Fruit fly (Drosophila melanogaster) whole organism, embryonic: ENCODE measurements around the gene CG32271.

ENCODE experiments used
- Antp ChIP-seq: fragments of 200-800 bp; sonication (Bioruptor generic); optimal IDR thresholded peaks from 3 replicates; lab custom pipeline; 2016; ENCODE audit warnings: missing biosample characterization, missing genetic modification characterization
- CG10543 ChIP-seq: fragments of 200-800 bp; sonication (Bioruptor generic); optimal IDR thresholded peaks from 3 replicates; lab custom pipeline; 2017; ENCODE audit warnings: missing biosample characterization, mild to moderate bottlenecking, missing genetic modification characterization, moderate library complexity
- CG14710 ChIP-seq: fragments of 200-800 bp; sonication (Bioruptor generic); optimal IDR thresholded peaks from 3 replicates; lab custom pipeline; 2019; ENCODE audit warnings: missing biosample characterization, mild to moderate bottlenecking, missing genetic modification characterization, moderate library complexity
- CG14860 ChIP-seq: fragments of 200-800 bp; sonication (Bioruptor generic); IDR thresholded peaks from 3 replicates; pipeline ENCODE4 v1.3.6; 2022; ENCODE audit warnings: missing biosample characterization, missing genetic modification characterization; ENCODE audit not compliant: partially characterized antibody
- CG1602 ChIP-seq: fragments of 200-800 bp; sonication (Bioruptor generic); optimal IDR thresholded peaks from 3 replicates; lab custom pipeline; 2016; ENCODE audit warnings: missing biosample characterization, missing genetic modification characterization
- CG1647 ChIP-seq: fragments of 200-800 bp; sonication (Bioruptor generic); optimal IDR thresholded peaks from 3 replicates; lab custom pipeline; 2016; ENCODE audit warnings: missing biosample characterization, missing genetic modification characterization
- CG17802 ChIP-seq: fragments of 200-800 bp; sonication (Bioruptor generic); optimal IDR thresholded peaks from 2 replicates; lab custom pipeline; 2018; ENCODE audit warnings: missing biosample characterization, mild to moderate bottlenecking, missing genetic modification characterization, moderate library complexity
- CG17912 ChIP-seq: fragments of 200-800 bp; sonication (Bioruptor generic); optimal IDR thresholded peaks from 2 replicates; lab custom pipeline; 2018; ENCODE audit warnings: missing biosample characterization, mild to moderate bottlenecking, missing genetic modification characterization
- CG3065 ChIP-seq: fragments of 200-800 bp; sonication (Bioruptor generic); optimal IDR thresholded peaks from 2 replicates; lab custom pipeline; 2016; ENCODE audit warnings: missing biosample characterization, missing genetic modification characterization
- CG33213 ChIP-seq: fragments of 200-800 bp; sonication (Bioruptor generic); optimal IDR thresholded peaks from 3 replicates; lab custom pipeline; 2016; ENCODE audit warnings: missing biosample characterization, missing genetic modification characterization
- CG3847 ChIP-seq: fragments of 200-800 bp; sonication (Bioruptor generic); IDR thresholded peaks from 2 replicates; pipeline ENCODE4 v1.3.6; 2022; ENCODE audit warnings: missing biosample characterization, missing genetic modification characterization
- CG3995 ChIP-seq: fragments of 200-800 bp; sonication (Bioruptor generic); optimal IDR thresholded peaks from 3 replicates; lab custom pipeline; 2016; ENCODE audit warnings: missing biosample characterization, missing genetic modification characterization
- CG4617 ChIP-seq: fragments of 200-800 bp; sonication (Bioruptor generic); optimal IDR thresholded peaks from 3 replicates; lab custom pipeline; 2016; ENCODE audit warnings: missing biosample characterization, missing genetic modification characterization, borderline replicate concordance
- CG5180 ChIP-seq: fragments of 200-800 bp; sonication (Bioruptor generic); optimal IDR thresholded peaks from 3 replicates; lab custom pipeline; 2017; ENCODE audit warnings: missing biosample characterization, missing genetic modification characterization, mild to moderate bottlenecking, moderate library complexity, missing genetic modification reagents
- CG7372 ChIP-seq: fragments of 200-800 bp; sonication (Bioruptor generic); IDR thresholded peaks from 2 replicates; pipeline ENCODE4 v1.3.6; 2022; ENCODE audit warnings: missing biosample characterization, missing genetic modification characterization
- CG9817 ChIP-seq: fragments of 200-800 bp; sonication (Bioruptor generic); optimal IDR thresholded peaks from 2 replicates; lab custom pipeline; 2018; ENCODE audit warnings: missing biosample characterization, mild to moderate bottlenecking, missing genetic modification characterization, moderate library complexity
- Camta ChIP-seq: fragments of 200-800 bp; sonication (Bioruptor generic); optimal IDR thresholded peaks from 2 replicates; lab custom pipeline; 2016; ENCODE audit warnings: missing biosample characterization, missing genetic modification characterization
- Dbx ChIP-seq: fragments of 200-800 bp; sonication (Bioruptor generic); IDR thresholded peaks from 3 replicates; pipeline ENCODE4 v1.3.6; 2022; ENCODE audit warnings: missing biosample characterization, missing genetic modification characterization
- Dip3 ChIP-seq: fragments of 200-800 bp; sonication (Bioruptor generic); optimal IDR thresholded peaks from 3 replicates; lab custom pipeline; 2016; ENCODE audit warnings: missing biosample characterization, missing genetic modification characterization
- ERR ChIP-seq: fragments of 200-800 bp; sonication (Bioruptor generic); optimal IDR thresholded peaks from 2 replicates; lab custom pipeline; 2016; ENCODE audit warnings: missing biosample characterization, missing genetic modification characterization
- Hsf ChIP-seq: fragments of 200-800 bp; sonication (Bioruptor generic); optimal IDR thresholded peaks from 3 replicates; lab custom pipeline; 2016; ENCODE audit warnings: missing biosample characterization, missing genetic modification characterization
- Myb ChIP-seq: fragments of 200-800 bp; sonication (Bioruptor generic); optimal IDR thresholded peaks from 2 replicates; lab custom pipeline; 2016; ENCODE audit warnings: missing biosample characterization, missing genetic modification characterization
- NC2α ChIP-seq: fragments of 200-800 bp; sonication (Bioruptor generic); optimal IDR thresholded peaks from 2 replicates; lab custom pipeline; 2016; ENCODE audit warnings: missing biosample characterization, missing genetic modification characterization
- NfI ChIP-seq: fragments of 200-800 bp; sonication (Bioruptor generic); optimal IDR thresholded peaks from 3 replicates; lab custom pipeline; 2018; ENCODE audit warnings: missing biosample characterization, mild to moderate bottlenecking, missing genetic modification characterization, moderate library complexity
- TFAM ChIP-seq: fragments of 200-800 bp; sonication (Bioruptor generic); optimal IDR thresholded peaks from 2 replicates; lab custom pipeline; 2017; ENCODE audit warnings: missing biosample characterization, missing genetic modification characterization, inconsistent platforms
- Trl ChIP-seq, 3 experiments: fragments of >200 bp in 2 of 3; fragments of 200-800 bp in 1 of 3; sonication (Bioruptor generic) in 1 of 3; optimal IDR thresholded peaks; 2 replicates in 1 of 3; 3 replicates in 2 of 3; lab custom pipeline; 2016 to 2017; ENCODE audit warnings: missing biosample characterization in 1 of 3, missing genetic modification characterization in 1 of 3
- Xrp1 ChIP-seq: fragments of 200-800 bp; sonication (Bioruptor generic); IDR thresholded peaks from 2 replicates; pipeline ENCODE4 v1.3.6; 2022; ENCODE audit warnings: missing biosample characterization, missing genetic modification characterization
- YL-1 ChIP-seq: fragments of 200-800 bp; sonication (Bioruptor generic); optimal IDR thresholded peaks from 3 replicates; lab custom pipeline; 2017; ENCODE audit warnings: missing biosample characterization, mild to moderate bottlenecking, missing genetic modification characterization
- ab ChIP-seq: fragments of 200-800 bp; sonication (Bioruptor generic); optimal IDR thresholded peaks from 2 replicates; lab custom pipeline; 2016; ENCODE audit warnings: missing biosample characterization, missing genetic modification characterization
- caup ChIP-seq: fragments of 200-800 bp; sonication (Bioruptor generic); optimal IDR thresholded peaks from 3 replicates; lab custom pipeline; 2017; ENCODE audit warnings: missing biosample characterization, mild to moderate bottlenecking, missing genetic modification characterization, moderate library complexity; ENCODE audit not compliant: severe bottlenecking
- chif ChIP-seq, 2 experiments: fragments of 200-800 bp; sonication (Bioruptor generic); optimal IDR thresholded peaks; 3 replicates each; lab custom pipeline; 2016; ENCODE audit warnings: missing biosample characterization in 2 of 2, missing genetic modification characterization in 2 of 2
- chm ChIP-seq: fragments of 200-800 bp; sonication (Bioruptor generic); IDR thresholded peaks from 2 replicates; pipeline ENCODE4 v1.3.6; 2022; ENCODE audit warnings: missing biosample characterization, missing genetic modification characterization
- gem ChIP-seq: fragments of 200-800 bp; sonication (Bioruptor generic); optimal IDR thresholded peaks from 2 replicates; lab custom pipeline; 2019; ENCODE audit warnings: missing biosample characterization, mild to moderate bottlenecking, missing genetic modification characterization, moderate library complexity
- mirr ChIP-seq: fragments of 200-800 bp; sonication (Bioruptor generic); optimal IDR thresholded peaks from 3 replicates; lab custom pipeline; 2018; ENCODE audit warnings: missing biosample characterization, mild to moderate bottlenecking, missing genetic modification characterization
- nom ChIP-seq: fragments of 200-800 bp; sonication (Bioruptor generic); optimal IDR thresholded peaks from 2 replicates; lab custom pipeline; 2017; ENCODE audit warnings: missing biosample characterization, missing genetic modification characterization, mild to moderate bottlenecking, moderate library complexity, missing genetic modification reagents
- odd ChIP-seq: fragments of 200-800 bp; sonication (Bioruptor generic); optimal IDR thresholded peaks from 2 replicates; lab custom pipeline; 2017; ENCODE audit warnings: missing biosample characterization, mild to moderate bottlenecking, missing genetic modification characterization
- onecut ChIP-seq: fragments of 200-800 bp; sonication (Bioruptor generic); IDR thresholded peaks from 2 replicates; pipeline ENCODE4 v1.3.6; 2022; ENCODE audit warnings: missing biosample characterization, missing genetic modification characterization
- pho ChIP-seq: fragments of 200-800 bp; sonication (Bioruptor generic); optimal IDR thresholded peaks from 2 replicates; lab custom pipeline; 2016; ENCODE audit warnings: missing biosample characterization, missing genetic modification characterization
- psq ChIP-seq: fragments of 200-800 bp; sonication (Bioruptor generic); optimal IDR thresholded peaks from 2 replicates; lab custom pipeline; 2017; ENCODE audit warnings: missing biosample characterization, missing genetic modification characterization
- pum ChIP-seq: fragments of 200-800 bp; sonication (Bioruptor generic); optimal IDR thresholded peaks from 2 replicates; lab custom pipeline; 2016; ENCODE audit warnings: missing biosample characterization, missing genetic modification characterization
- slou ChIP-seq: fragments of 200-800 bp; sonication (Bioruptor generic); optimal IDR thresholded peaks from 3 replicates; lab custom pipeline; 2016; ENCODE audit warnings: missing biosample characterization, missing genetic modification characterization
- sob ChIP-seq: fragments of 200-800 bp; sonication (Bioruptor generic); IDR thresholded peaks from 2 replicates; pipeline ENCODE4 v1.3.6; 2022; ENCODE audit warnings: missing biosample characterization, missing genetic modification characterization
- sr ChIP-seq: fragments of 200-800 bp; sonication (Bioruptor generic); IDR thresholded peaks from 3 replicates; pipeline ENCODE4 v1.3.6; 2022; ENCODE audit warnings: missing biosample characterization, missing genetic modification characterization
- unc-4 ChIP-seq: fragments of 200-800 bp; sonication (Bioruptor generic); IDR thresholded peaks from 2 replicates; pipeline ENCODE4 v1.3.6; 2022; ENCODE audit warnings: missing biosample characterization, missing genetic modification characterization; ENCODE audit not compliant: partially characterized antibody
- usp ChIP-seq: fragments of >200 bp; optimal IDR thresholded peaks from 2 replicates; lab custom pipeline; 2017; ENCODE audit warnings: missing biosample characterization, missing genetic modification characterization
- wdn ChIP-seq: fragments of 200-800 bp; sonication (Bioruptor generic); IDR thresholded peaks from 2 replicates; pipeline ENCODE4 v1.3.6; 2022; ENCODE audit warnings: missing biosample characterization, missing genetic modification characterization

CG32271 gene

dm6 chr3L:3239785-3240596 is 37.0 kb upstream of the CG32271 start (continued):
- TF ChIP-seq unc-4 (GFP tag; lab: Robert Waterston, UW) (no peak), onecut (GFP tag; lab: Robert Waterston, UW) (no peak), NC2α (no peak), CG4617 (GFP tag; lab: Kevin White, UChicago) (no peak), Dbx (GFP tag; lab: Robert Waterston, UW) (no peak), sr (GFP tag; lab: Robert Waterston, UW) (no peak), odd (GFP tag; lab: Kevin White, UChicago) (peak; percentile 35), mirr (GFP tag; lab: Kevin White, UChicago) (peak; percentile 89)

DNA sequence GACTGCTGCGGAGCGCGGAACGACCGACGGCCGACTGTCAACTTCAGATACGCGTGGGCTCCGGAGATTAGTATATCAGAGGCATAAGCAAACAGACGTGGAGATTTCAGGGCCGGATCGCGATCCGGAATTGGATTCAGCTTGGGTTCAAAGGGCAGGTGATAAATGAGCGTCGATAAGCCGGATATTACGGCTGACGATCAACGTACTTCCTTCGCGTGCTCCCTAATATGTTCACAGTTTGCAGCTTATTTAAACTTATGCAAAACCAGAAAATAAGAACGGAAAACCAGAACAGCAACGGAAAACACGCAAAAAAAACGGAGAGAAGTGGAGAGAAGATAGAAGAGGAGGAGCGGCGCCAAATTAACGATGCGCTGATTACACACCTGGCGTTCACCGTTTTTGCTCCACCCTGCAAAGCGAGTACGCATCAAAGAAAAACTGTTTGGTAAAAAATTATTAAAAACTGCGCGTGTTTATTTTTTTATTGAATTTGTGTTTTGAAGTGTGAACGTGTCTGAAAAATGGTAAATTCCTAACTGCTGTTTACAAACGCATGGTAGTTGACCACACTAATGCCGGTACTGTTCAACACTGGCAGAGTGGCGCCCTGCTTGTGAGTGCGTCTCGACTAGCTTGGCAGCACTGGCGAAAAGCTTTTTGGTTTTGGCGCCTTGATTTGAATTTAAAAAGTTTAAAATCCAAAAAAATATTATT is 36.2 kb upstream of the CG32271 start, which contains the start of gene CG17746:
Gene CG17746 (minus strand): TSS at position 546 of the 720 bp plus-strand sequence.
- TF ChIP-seq YL-1 (GFP tag; lab: Kevin White, UChicago) (peak; percentile 78), usp (GFP tag; lab: Kevin White, UChicago) (no peak), Trl (optimal IDR thresholded peaks at IDR 0.05; lab: Kevin White, UChicago) (peak in 1 of 2 experiments; percentile 10), Trl (GFP tag; optimal IDR thresholded peaks at IDR 0.05; lab: Kevin White, UChicago) (peak; percentile 38), Myb (GFP tag; lab: Kevin White, UChicago) (peak; percentile 79), CG9817 (tag; lab: Kevin White, UChicago) (peak; percentile 36), sob (GFP tag; lab: Robert Waterston, UW) (peak; percentile 67; the same call in 1 of the 2 replicates), CG3065 (GFP tag; lab: Kevin White, UChicago) (no peak), CG1647 (GFP tag; lab: Kevin White, UChicago) (peak; percentile 15), ERR (GFP tag; lab: Kevin White, UChicago) (peak; percentile 50), CG7372 (GFP tag; lab: Robert Waterston, UW) (no peak), Xrp1 (GFP tag; lab: Robert Waterston, UW) (peak; percentile 31; the same call in 1 of the 2 replicates), CG17802 (tag; lab: Kevin White, UChicago) (peak; percentile 50), slou (GFP tag; lab: Kevin White, UChicago) (no peak), chif (GFP tag; optimal IDR thresholded peaks at IDR 0.05; lab: Kevin White, UChicago) (peak in 1 of 2 experiments; percentile 29), CG17912 (GFP tag; lab: Kevin White, UChicago) (peak; percentile 69), pho (GFP tag; lab: Kevin White, UChicago) (peak; percentile 70), Hsf (GFP tag; lab: Kevin White, UChicago) (peak; percentile 45), NfI (peak; percentile 9), CG10543 (GFP tag; lab: Kevin White, UChicago) (peak; percentile 37), CG3847 (GFP tag; lab: Robert Waterston, UW) (peak; percentile 91), CG5180 (GFP tag; lab: Kevin White, UChicago) (no peak), wdn (GFP tag; lab: Robert Waterston, UW) (0 out of 2 replicates have a peak, but pooled peaks have one; percentile 5), TFAM (GFP tag; lab: Kevin White, UChicago) (no peak), Antp (GFP tag; lab: Kevin White, UChicago) (peak; percentile 34), nom (GFP tag; lab: Kevin White, UChicago) (peak; percentile 57), ab (no peak), psq (GFP tag; lab: Kevin White, UChicago) (peak; percentile 9), caup (GFP tag; lab: Kevin White, UChicago) (peak; percentile 18), CG3995 (peak; percentile 1), CG14860 (peak; percentile 41; the same call in 1 of the 3 replicates), pum (peak; percentile 18), gem (tag; lab: Kevin White, UChicago) (no peak), CG1602 (GFP tag; lab: Kevin White, UChicago) (peak; percentile 11), CG14710 (tag; lab: Kevin White, UChicago) (peak; percentile 72), Dip3 (GFP tag; lab: Kevin White, UChicago) (peak; percentile 50), CG33213 (peak; percentile 90), chm (no peak), Camta (GFP tag; lab: Kevin White, UChicago) (peak; percentile 48)
